Worm (Caenorhabditis elegans): ENCODE measurements around the gene rgr-1.

ce11 chrIII:9442846-9443245 is 49.3 kb downstream of the rgr-1 start:
- no peak for TF ChIP-seq elt-3 (tag; optimal IDR thresholded peaks at IDR 0.05)
- no peak for TF ChIP-seq pqm-1 (tag; optimal IDR thresholded peaks at IDR 0.05)
- TF ChIP-seq ztf-4 (tag; optimal IDR thresholded peaks at IDR 0.05), result no peak
